Worm (Caenorhabditis elegans) whole organism, mixed stage, embryonic: ENCODE data around the gene sre-45.

Source experiments
- ceh-43 ChIP-seq: fragments of 200-800 bp; sonication (Bioruptor generic); optimal IDR thresholded peaks from 2 replicates; lab custom pipeline; 2018; ENCODE audit warnings: mild to moderate bottlenecking, missing genetic modification characterization, moderate library complexity, missing compliant biosample characterization
- ces-1 ChIP-seq: fragments of 150-350 bp; optimal IDR thresholded peaks from 2 replicates; lab custom pipeline; 2014; ENCODE audit warnings: missing biosample characterization, missing genetic modification reagents, missing genetic modification characterization
- elt-3 ChIP-seq: fragments of 150-350 bp; optimal IDR thresholded peaks from 2 replicates; lab custom pipeline; 2014; ENCODE audit warnings: missing biosample characterization, missing genetic modification characterization
- lin-13 ChIP-seq: fragments of 150-350 bp; optimal IDR thresholded peaks from 2 replicates; lab custom pipeline; 2014; ENCODE audit warnings: missing biosample characterization, missing genetic modification characterization
- mep-1 ChIP-seq: fragments of 150-350 bp; optimal IDR thresholded peaks from 2 replicates; lab custom pipeline; 2017; ENCODE audit warnings: missing biosample characterization, missing genetic modification reagents, missing genetic modification characterization, inconsistent platforms
- pha-4 ChIP-seq: fragments of 150-350 bp; optimal IDR thresholded peaks from 2 replicates; lab custom pipeline; 2018; ENCODE audit warnings: missing biosample characterization, missing genetic modification reagents, missing genetic modification characterization
- sem-2 ChIP-seq: fragments of 200-800 bp; sonication (Bioruptor generic); optimal IDR thresholded peaks from 2 replicates; lab custom pipeline; 2018; ENCODE audit warnings: mild to moderate bottlenecking, missing genetic modification characterization, missing compliant biosample characterization
- snpc-4 ChIP-seq: fragments of 150-350 bp; optimal IDR thresholded peaks from 2 replicates; lab custom pipeline; 2014; ENCODE audit warnings: missing biosample characterization, missing genetic modification characterization
- unc-39 ChIP-seq: fragments of 150-350 bp; optimal IDR thresholded peaks from 2 replicates; lab custom pipeline; 2014; ENCODE audit warnings: missing biosample characterization, missing genetic modification characterization

ce11 chrII:13517600-13517999 is at the start of gene sre-45:
- TF ChIP-seq sem-2 (GFP tag; lab: Kevin White, UChicago) = no peak
- TF ChIP-seq mep-1 (tag; lab: Kevin White, UChicago) = no peak
- TF ChIP-seq ceh-43 (GFP tag; lab: Kevin White, UChicago) = no peak
- TF ChIP-seq unc-39 (tag; lab: Kevin White, UChicago) = no peak
- no peak for TF ChIP-seq elt-3
- TF ChIP-seq lin-13 (tag; lab: Kevin White, UChicago) = no peak
- TF ChIP-seq snpc-4 (tag; lab: Kevin White, UChicago) = no peak
- TF ChIP-seq pha-4 (tag; lab: Kevin White, UChicago) = no peak
- TF ChIP-seq ces-1 (GFP tag; lab: Kevin White, UChicago) = no peak
